Worm (Caenorhabditis elegans): ENCODE results near the gene Y40A1A.2.

Gene Y40A1A.2

DNA sequence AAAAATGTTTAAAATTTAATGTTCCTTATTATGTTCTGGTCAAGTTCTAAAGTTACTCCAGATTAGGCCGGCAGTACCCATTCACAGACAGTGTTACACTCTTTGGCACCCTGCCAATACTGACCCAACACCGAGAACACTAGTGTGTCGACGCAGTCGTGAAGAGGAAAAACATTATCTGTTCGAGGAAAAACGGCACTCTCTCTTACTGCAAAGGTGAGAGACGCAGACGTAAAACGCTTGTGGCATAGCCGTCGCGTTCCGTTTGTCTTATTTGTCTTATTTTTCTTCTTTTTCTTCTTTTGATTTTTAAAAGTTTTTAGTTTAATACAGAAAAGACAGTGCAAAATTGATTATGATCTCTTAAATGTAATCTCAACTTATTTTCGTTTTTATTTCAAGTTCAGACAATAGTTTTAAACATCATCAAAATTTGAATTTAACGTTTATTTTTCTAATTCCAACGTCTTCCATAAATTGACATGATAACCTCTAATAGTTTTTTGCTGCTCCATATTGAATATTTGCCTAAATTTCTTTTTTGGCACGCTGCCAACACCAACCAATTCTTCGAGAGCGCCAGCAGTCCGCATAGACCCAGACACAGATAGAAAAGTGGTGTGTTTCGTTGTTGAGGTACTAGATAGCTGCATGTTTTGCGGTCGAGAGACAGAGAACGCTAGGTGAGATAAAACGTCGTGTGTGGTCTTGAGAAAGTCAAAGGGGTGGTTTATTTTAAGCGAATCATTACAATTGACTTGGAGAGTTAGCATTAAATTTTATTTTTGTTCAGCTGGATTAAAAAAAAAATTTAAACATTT, 29.4 kb upstream of the Y40A1A.2 start (continued):
- peak; percentile 13 for TF ChIP-seq lin-15B (tag; optimal IDR thresholded peaks at IDR 0.05)

DNA sequence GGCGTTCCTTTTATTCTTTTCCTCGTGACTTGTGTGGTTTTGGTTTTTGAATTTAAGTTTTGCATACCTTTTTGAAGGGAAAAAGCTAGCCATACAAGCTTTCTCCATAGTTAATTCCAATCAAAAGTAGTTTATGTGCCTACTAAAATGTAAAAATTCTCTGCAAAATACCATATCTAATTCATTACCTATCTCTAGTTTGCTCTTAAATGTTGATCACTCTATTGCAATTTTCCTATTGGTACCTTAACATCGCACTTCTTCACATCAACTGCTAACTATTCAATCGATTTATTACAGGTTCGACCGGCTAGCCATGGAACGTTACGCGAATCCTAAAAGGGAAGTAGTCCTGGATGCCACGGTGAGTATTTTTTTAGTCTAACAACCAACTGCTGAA, 28.3 kb upstream of the Y40A1A.2 start, which contains the start of gene F52D2.7:
TSS of gene F52D2.7 (plus strand) at position 301 of the 400 bp plus-strand sequence.
- no peak for TF ChIP-seq ZK546.5 (tag; optimal IDR thresholded peaks at IDR 0.05)
- TF ChIP-seq lin-39 (tag; optimal IDR thresholded peaks at IDR 0.05): no peak
- no peak for TF ChIP-seq lin-15B (tag; optimal IDR thresholded peaks at IDR 0.05)
- no peak for TF ChIP-seq tbx-2 (tag; optimal IDR thresholded peaks at IDR 0.05)
- no peak for TF ChIP-seq ceh-16 (tag; optimal IDR thresholded peaks at IDR 0.05)
- TF ChIP-seq jun-1 (tag; optimal IDR thresholded peaks at IDR 0.05): no peak
- no peak for TF ChIP-seq nhr-43 (tag; optimal IDR thresholded peaks at IDR 0.05; ENCODE audit: poor library complexity, severe bottlenecking)
- TF ChIP-seq ztf-11 (tag; optimal IDR thresholded peaks at IDR 0.05): no peak
- no peak for TF ChIP-seq nhr-11 (tag; optimal IDR thresholded peaks at IDR 0.05)
- no peak for TF ChIP-seq aly-2 (tag; optimal IDR thresholded peaks at IDR 0.05)
- no peak for TF ChIP-seq nhr-67 (tag; optimal IDR thresholded peaks at IDR 0.05)
- TF ChIP-seq nhr-12 (tag; optimal IDR thresholded peaks at IDR 0.05): no peak
- TF ChIP-seq nfya-1 (tag; optimal IDR thresholded peaks at IDR 0.05; ENCODE audit: insufficient read depth): no peak
- no peak for TF ChIP-seq zag-1 (tag; optimal IDR thresholded peaks at IDR 0.05)
- TF ChIP-seq unc-62 (GFP tag; optimal IDR thresholded peaks at IDR 0.05): no peak
- no peak for TF ChIP-seq egl-5 (tag; optimal IDR thresholded peaks at IDR 0.05)
- no peak for TF ChIP-seq ceh-82 (tag; optimal IDR thresholded peaks at IDR 0.05)

ce11 chrX:1964411-1964810, 26.1 kb upstream of the Y40A1A.2 start:
- TF ChIP-seq nhr-67 (tag; optimal IDR thresholded peaks at IDR 0.05): no peak
- no peak for TF ChIP-seq nhr-76 (tag; optimal IDR thresholded peaks at IDR 0.05)
- no peak for TF ChIP-seq elt-2 (tag; optimal IDR thresholded peaks at IDR 0.05)
- no peak for TF ChIP-seq unc-62 (GFP tag; optimal IDR thresholded peaks at IDR 0.05)
- TF ChIP-seq egl-27 (tag; optimal IDR thresholded peaks at IDR 0.05): no peak
- TF ChIP-seq snpc-4 (tag; optimal IDR thresholded peaks at IDR 0.05): no peak
- TF ChIP-seq daf-12 (tag; optimal IDR thresholded peaks at IDR 0.05): no peak
- TF ChIP-seq mdl-1 (tag; optimal IDR thresholded peaks at IDR 0.05): no peak
- no peak for TF ChIP-seq zag-1 (tag; optimal IDR thresholded peaks at IDR 0.05)
- TF ChIP-seq skn-1 (tag; optimal IDR thresholded peaks at IDR 0.05): no peak
- no peak for TF ChIP-seq pqm-1 (tag; optimal IDR thresholded peaks at IDR 0.05)
- no peak for TF ChIP-seq egl-5 (tag; optimal IDR thresholded peaks at IDR 0.05)
- no peak for TF ChIP-seq R02D3.7 (tag; optimal IDR thresholded peaks at IDR 0.05)
- TF ChIP-seq tbx-2 (tag; optimal IDR thresholded peaks at IDR 0.05): no peak
- TF ChIP-seq fkh-10 (GFP tag; optimal IDR thresholded peaks at IDR 0.05): no peak
- no peak for TF ChIP-seq ztf-4 (tag; optimal IDR thresholded peaks at IDR 0.05)

- no peak for TF ChIP-seq nhr-12 (tag; optimal IDR thresholded peaks at IDR 0.05)
- peak; percentile 0 for TF ChIP-seq pqm-1 (tag; optimal IDR thresholded peaks at IDR 0.05)
- no peak for TF ChIP-seq ztf-4 (tag; optimal IDR thresholded peaks at IDR 0.05)
- TF ChIP-seq elt-1 (tag; optimal IDR thresholded peaks at IDR 0.05): no peak
- no peak for TF ChIP-seq unc-39 (tag; optimal IDR thresholded peaks at IDR 0.05)
- TF ChIP-seq hmg-11 (tag; optimal IDR thresholded peaks at IDR 0.05): peak; percentile 97
- TF ChIP-seq egl-5 (tag; optimal IDR thresholded peaks at IDR 0.05): no peak
- no peak for TF ChIP-seq fkh-10 (GFP tag; optimal IDR thresholded peaks at IDR 0.05)
- TF ChIP-seq ztf-11 (tag; optimal IDR thresholded peaks at IDR 0.05): no peak
- no peak for TF ChIP-seq ceh-16 (tag; optimal IDR thresholded peaks at IDR 0.05)
- no peak for TF ChIP-seq eor-1 (tag; optimal IDR thresholded peaks at IDR 0.05)
- no peak for TF ChIP-seq zag-1 (tag; optimal IDR thresholded peaks at IDR 0.05)
- no peak for TF ChIP-seq mml-1 (tag; optimal IDR thresholded peaks at IDR 0.05)
- no peak for TF ChIP-seq unc-62 (GFP tag; optimal IDR thresholded peaks at IDR 0.05)
- no peak for TF ChIP-seq ama-1 (optimal IDR thresholded peaks at IDR 0.05)
- TF ChIP-seq daf-12 (tag; optimal IDR thresholded peaks at IDR 0.05): no peak
- peak; percentile 42 for TF ChIP-seq nhr-23 (tag; optimal IDR thresholded peaks at IDR 0.05)
- no peak for TF ChIP-seq R02D3.7 (tag; optimal IDR thresholded peaks at IDR 0.05)
- TF ChIP-seq skn-1 (tag; optimal IDR thresholded peaks at IDR 0.05): peak; percentile 41
- no peak for TF ChIP-seq ceh-9 (tag; optimal IDR thresholded peaks at IDR 0.05)
- TF ChIP-seq nhr-28 (tag; optimal IDR thresholded peaks at IDR 0.05): no peak
- peak; percentile 67 for TF ChIP-seq pha-4 (tag; optimal IDR thresholded peaks at IDR 0.05)
- no peak for TF ChIP-seq fos-1 (tag; optimal IDR thresholded peaks at IDR 0.05)
- peak; percentile 21 for TF ChIP-seq nhr-43 (tag; optimal IDR thresholded peaks at IDR 0.05; ENCODE audit: poor library complexity, severe bottlenecking)
- TF ChIP-seq mdl-1 (tag; optimal IDR thresholded peaks at IDR 0.05): no peak
- peak; percentile 22 for TF ChIP-seq elt-2 (tag; optimal IDR thresholded peaks at IDR 0.05)
- TF ChIP-seq nhr-237 (tag; optimal IDR thresholded peaks at IDR 0.05): no peak
- TF ChIP-seq nhr-77 (tag; optimal IDR thresholded peaks at IDR 0.05): no peak
- peak; percentile 45 for TF ChIP-seq ceh-28 (tag; optimal IDR thresholded peaks at IDR 0.05)
- no peak for TF ChIP-seq jun-1 (tag; optimal IDR thresholded peaks at IDR 0.05)
- no peak for TF ChIP-seq nhr-67 (tag; optimal IDR thresholded peaks at IDR 0.05)
- no peak for TF ChIP-seq aly-2 (tag; optimal IDR thresholded peaks at IDR 0.05)
- TF ChIP-seq sea-2 (GFP tag; optimal IDR thresholded peaks at IDR 0.05): no peak
- TF ChIP-seq nhr-76 (tag; optimal IDR thresholded peaks at IDR 0.05): no peak
- TF ChIP-seq nfya-1 (tag; optimal IDR thresholded peaks at IDR 0.05; ENCODE audit: insufficient read depth): peak; percentile 65
- TF ChIP-seq nhr-25 (tag; optimal IDR thresholded peaks at IDR 0.05): no peak
Observed at ce11 chrX:1964828-1965227, 25.7 kb upstream of the Y40A1A.2 start.

All from whole organism, L3 larva.